Worm (Caenorhabditis elegans) whole organism, early embryonic: ENCODE measurements around the gene F14H3.15.

ENCODE experiments used
- F13C5.2 ChIP-seq: sonication (generic microtip); optimal IDR thresholded peaks from 2 replicates; lab custom pipeline; 2017; ENCODE audit warnings: mild to moderate bottlenecking, missing genetic modification characterization, inconsistent platforms, missing compliant biosample characterization
- ama-1 ChIP-seq: fragments of 150-350 bp; optimal IDR thresholded peaks from 2 replicates; lab custom pipeline; 2014
- hnd-1 ChIP-seq: sonication (generic microtip); optimal IDR thresholded peaks from 2 replicates; lab custom pipeline; 2016; ENCODE audit warnings: missing genetic modification characterization, missing compliant biosample characterization
- sea-1 ChIP-seq: fragments of 200-800 bp; sonication (Bioruptor generic); conservative IDR thresholded peaks from 2 replicates; pipeline ENCODE4 v1.3.6; 2022; ENCODE audit warnings: missing genetic modification characterization, missing compliant biosample characterization
- tbx-11 ChIP-seq: fragments of 200-800 bp; sonication (Bioruptor generic); IDR thresholded peaks from 2 replicates; pipeline ENCODE4 v1.3.6; 2022; ENCODE audit warnings: missing genetic modification characterization, missing compliant biosample characterization

- TF ChIP-seq ama-1 = no peak
- no peak for TF ChIP-seq hnd-1 (tag; lab: Kevin White, UChicago)
- TF ChIP-seq tbx-11 = no peak
- TF ChIP-seq sea-1 = no peak
- no peak for TF ChIP-seq F13C5.2 (tag; lab: Kevin White, UChicago)
Measured at ce11 chrV:16058872-16059271, 1.2 kb downstream of the F14H3.15 start, which contains the start of gene F14H3.6.
